Worm (Caenorhabditis elegans) whole organism, mixed stage, embryonic: Measurements from ENCODE around the gene cnc-5.

Experiments
- M03D4.4 ChIP-seq: sonication (generic microtip); optimal IDR thresholded peaks from 2 replicates; lab custom pipeline; 2017; ENCODE audit warnings: mild to moderate bottlenecking, missing genetic modification characterization, missing compliant biosample characterization
- bed-3 ChIP-seq: fragments of 200-800 bp; sonication (Bioruptor generic); optimal IDR thresholded peaks from 3 replicates; lab custom pipeline; 2018; ENCODE audit warnings: mild to moderate bottlenecking, missing genetic modification characterization, moderate library complexity, missing compliant biosample characterization
- blmp-1 ChIP-seq: fragments of 150-350 bp; optimal IDR thresholded peaks from 2 replicates; lab custom pipeline; 2014; ENCODE audit warnings: missing biosample characterization, missing genetic modification characterization
- ceh-39 ChIP-seq: fragments of 150-350 bp; optimal IDR thresholded peaks from 2 replicates; lab custom pipeline; 2014; ENCODE audit warnings: missing biosample characterization, missing genetic modification characterization
- ceh-83 ChIP-seq: fragments of 200-800 bp; sonication (Bioruptor generic); optimal IDR thresholded peaks from 2 replicates; lab custom pipeline; 2018; ENCODE audit warnings: mild to moderate bottlenecking, missing genetic modification characterization, missing compliant biosample characterization
- cnd-1 ChIP-seq: fragments of 200-800 bp; sonication (Bioruptor generic); optimal IDR thresholded peaks from 2 replicates; lab custom pipeline; 2018; ENCODE audit warnings: mild to moderate bottlenecking, missing genetic modification characterization, missing compliant biosample characterization
- drap-1 ChIP-seq: fragments of 200-800 bp; sonication (Bioruptor generic); optimal IDR thresholded peaks from 3 replicates; lab custom pipeline; 2018; ENCODE audit warnings: mild to moderate bottlenecking, missing genetic modification characterization, missing compliant biosample characterization
- elt-1 ChIP-seq: sonication (generic microtip); optimal IDR thresholded peaks from 2 replicates; lab custom pipeline; 2017; ENCODE audit warnings: missing genetic modification characterization, mild to moderate bottlenecking, missing compliant biosample characterization, antibody characterized with exemption, moderate library complexity, borderline replicate concordance; ENCODE audit not compliant: insufficient read depth
- elt-3 ChIP-seq: fragments of 150-350 bp; optimal IDR thresholded peaks from 2 replicates; lab custom pipeline; 2014; ENCODE audit warnings: missing biosample characterization, missing genetic modification characterization
- flh-1 ChIP-seq: fragments of 200-800 bp; sonication (Bioruptor generic); optimal IDR thresholded peaks from 2 replicates; lab custom pipeline; 2018; ENCODE audit warnings: mild to moderate bottlenecking, missing genetic modification characterization, moderate library complexity, missing compliant biosample characterization
- ham-2 ChIP-seq: fragments of 200-800 bp; sonication (Bioruptor generic); optimal IDR thresholded peaks from 2 replicates; lab custom pipeline; 2018; ENCODE audit warnings: mild to moderate bottlenecking, missing genetic modification characterization, missing compliant biosample characterization
- lin-13 ChIP-seq: fragments of 150-350 bp; optimal IDR thresholded peaks from 2 replicates; lab custom pipeline; 2014; ENCODE audit warnings: missing biosample characterization, missing genetic modification characterization
- lin-32 ChIP-seq: fragments of 200-800 bp; sonication (Bioruptor generic); optimal IDR thresholded peaks from 2 replicates; lab custom pipeline; 2018; ENCODE audit warnings: mild to moderate bottlenecking, missing genetic modification characterization, missing compliant biosample characterization
- lsy-2 ChIP-seq: fragments of 150-350 bp; optimal IDR thresholded peaks from 2 replicates; lab custom pipeline; 2014; ENCODE audit warnings: missing biosample characterization, missing genetic modification characterization
- nhr-12 ChIP-seq: fragments of 150-350 bp; optimal IDR thresholded peaks from 2 replicates; lab custom pipeline; 2014; ENCODE audit warnings: missing biosample characterization, missing genetic modification characterization
- nhr-2 ChIP-seq: fragments of 150-350 bp; optimal IDR thresholded peaks from 2 replicates; lab custom pipeline; 2014; ENCODE audit warnings: missing biosample characterization, missing genetic modification characterization
- nhr-237 ChIP-seq: fragments of 150-350 bp; optimal IDR thresholded peaks from 2 replicates; lab custom pipeline; 2014; ENCODE audit warnings: missing biosample characterization, missing genetic modification characterization
- nhr-28 ChIP-seq: fragments of 150-350 bp; optimal IDR thresholded peaks from 2 replicates; lab custom pipeline; 2014; ENCODE audit warnings: missing biosample characterization, missing genetic modification characterization
- nhr-76 ChIP-seq: sonication (generic microtip); optimal IDR thresholded peaks from 2 replicates; lab custom pipeline; 2017; ENCODE audit warnings: missing biosample characterization, missing genetic modification characterization
- snpc-4 ChIP-seq: fragments of 150-350 bp; optimal IDR thresholded peaks from 2 replicates; lab custom pipeline; 2014; ENCODE audit warnings: missing biosample characterization, missing genetic modification characterization
- sptf-1 ChIP-seq: sonication (generic microtip); optimal IDR thresholded peaks from 2 replicates; lab custom pipeline; 2017; ENCODE audit warnings: mild to moderate bottlenecking, missing genetic modification characterization, moderate library complexity, missing compliant biosample characterization
- unc-120 ChIP-seq: sonication (generic microtip); optimal IDR thresholded peaks from 2 replicates; lab custom pipeline; 2017; ENCODE audit warnings: missing genetic modification characterization, missing compliant biosample characterization; ENCODE audit not compliant: poor library complexity, severe bottlenecking
- unc-39 ChIP-seq: fragments of 150-350 bp; optimal IDR thresholded peaks from 2 replicates; lab custom pipeline; 2014; ENCODE audit warnings: missing biosample characterization, missing genetic modification characterization
- ztf-11 ChIP-seq: fragments of 150-350 bp; optimal IDR thresholded peaks from 2 replicates; lab custom pipeline; 2014; ENCODE audit warnings: missing biosample characterization, missing genetic modification characterization

The cnc-5 gene

ce11 chrV:1490874-1491273 lies 45.7 kb downstream of the cnc-5 start:
- TF ChIP-seq ham-2 (GFP tag; lab: Kevin White, UChicago), result peak; percentile 22

ce11 chrV:1491510-1491909 lies 46.3 kb downstream of the cnc-5 start, which contains the start of gene C38C3.6:
TSS of gene C38C3.6 (minus strand) at chrV:1491610.
- no peak for TF ChIP-seq nhr-2
- TF ChIP-seq unc-39 (tag; lab: Kevin White, UChicago), result no peak
- TF ChIP-seq nhr-237 (tag; lab: Kevin White, UChicago), result no peak
- no peak for TF ChIP-seq ztf-11 (tag; lab: Kevin White, UChicago)
- no peak for TF ChIP-seq nhr-28 (tag; lab: Kevin White, UChicago)
- TF ChIP-seq elt-3 (tag; lab: Kevin White, UChicago), result no peak
- no peak for TF ChIP-seq drap-1 (GFP tag; lab: Kevin White, UChicago)
- no peak for TF ChIP-seq nhr-76
- TF ChIP-seq lsy-2, result no peak

ce11 chrV:1494469-1494868 lies 49.3 kb downstream of the cnc-5 start, which contains the start of gene spig-7:
TSS of gene spig-7 (plus strand) at chrV:1494769.
- TF ChIP-seq unc-120 (tag; lab: Kevin White, UChicago), result no peak
- no peak for TF ChIP-seq nhr-76
- no peak for TF ChIP-seq elt-3 (tag; lab: Kevin White, UChicago)
- no peak for TF ChIP-seq flh-1 (GFP tag; lab: Kevin White, UChicago)
- TF ChIP-seq sptf-1 (tag; lab: Kevin White, UChicago), result no peak
- no peak for TF ChIP-seq unc-39 (tag; lab: Kevin White, UChicago)
- TF ChIP-seq lin-32, result no peak
- TF ChIP-seq M03D4.4 (tag; lab: Kevin White, UChicago), result no peak
- TF ChIP-seq nhr-12 (tag; lab: Kevin White, UChicago), result no peak
- TF ChIP-seq ceh-83 (GFP tag; lab: Kevin White, UChicago), result no peak
- no peak for TF ChIP-seq elt-1
- no peak for TF ChIP-seq snpc-4 (tag; lab: Kevin White, UChicago)
- no peak for TF ChIP-seq blmp-1
- no peak for TF ChIP-seq bed-3 (GFP tag; lab: Kevin White, UChicago)
- no peak for TF ChIP-seq nhr-28 (tag; lab: Kevin White, UChicago)
- TF ChIP-seq drap-1 (GFP tag; lab: Kevin White, UChicago), result no peak
- no peak for TF ChIP-seq cnd-1 (tag; lab: Kevin White, UChicago)
- no peak for TF ChIP-seq lin-13

ce11 chrV:1495334-1495733 lies 50.2 kb downstream of the cnc-5 start, which contains the start of gene C38C3.3:
TSS of gene C38C3.3 (plus strand) at chrV:1495634.
- TF ChIP-seq ceh-39 (tag; lab: Kevin White, UChicago) (no peak), ham-2 (GFP tag; lab: Kevin White, UChicago) (no peak)
